Worm (Caenorhabditis elegans): ENCODE results near the gene unc-105.

Gene unc-105

DNA sequence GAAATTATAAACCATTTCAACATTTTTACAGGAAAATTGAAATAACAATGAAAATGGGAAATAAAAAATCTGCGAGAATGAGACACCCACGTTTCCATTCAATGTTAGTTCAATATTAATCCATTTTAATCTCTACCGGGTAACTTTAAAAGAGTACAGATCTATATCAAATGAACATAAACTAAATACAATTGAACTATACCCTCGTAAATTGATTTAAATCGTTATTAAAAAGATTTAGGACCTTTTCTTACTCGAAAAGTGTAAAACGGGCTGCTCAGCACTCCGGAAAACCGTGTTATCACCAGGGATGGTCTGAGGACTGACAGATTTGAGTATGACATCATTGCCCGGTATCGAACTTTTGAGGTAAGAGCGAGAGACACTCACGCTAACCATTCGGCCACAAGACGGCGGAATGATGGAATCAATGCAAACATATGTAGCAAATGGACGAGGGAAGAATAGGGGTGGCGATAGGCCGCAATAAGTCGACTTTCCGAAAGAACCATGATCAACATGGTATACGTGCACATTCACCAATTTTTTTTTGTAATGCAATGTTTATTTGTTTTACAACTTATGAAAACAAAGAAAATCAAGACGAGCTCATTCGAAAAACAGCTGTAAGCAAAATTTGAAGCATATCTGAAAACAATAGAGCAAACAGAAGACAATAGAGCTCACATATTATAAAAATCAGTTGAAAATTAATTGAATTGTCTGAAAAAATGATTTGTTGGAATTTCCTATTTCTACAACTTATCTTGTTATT lies 9.2 kb upstream of the unc-105 start, which contains the start of the genes chst-1 and C41C4.9:
Gene chst-1, minus strand, starts transcription at position 51 of the 775 bp plus-strand sequence.
Gene C41C4.9, plus strand, starts transcription at position 725 of the 775 bp plus-strand sequence.
- TF ChIP-seq unc-62 (GFP tag; optimal IDR thresholded peaks at IDR 0.05), result no peak

- TF ChIP-seq unc-62 (GFP tag; optimal IDR thresholded peaks at IDR 0.05), result no peak
Measured at ce11 chrII:8112063-8112462, 4.2 kb upstream of the unc-105 start, which contains the start of gene lron-4. Gene lron-4, minus strand, starts transcription at chrII:8112163.

DNA sequence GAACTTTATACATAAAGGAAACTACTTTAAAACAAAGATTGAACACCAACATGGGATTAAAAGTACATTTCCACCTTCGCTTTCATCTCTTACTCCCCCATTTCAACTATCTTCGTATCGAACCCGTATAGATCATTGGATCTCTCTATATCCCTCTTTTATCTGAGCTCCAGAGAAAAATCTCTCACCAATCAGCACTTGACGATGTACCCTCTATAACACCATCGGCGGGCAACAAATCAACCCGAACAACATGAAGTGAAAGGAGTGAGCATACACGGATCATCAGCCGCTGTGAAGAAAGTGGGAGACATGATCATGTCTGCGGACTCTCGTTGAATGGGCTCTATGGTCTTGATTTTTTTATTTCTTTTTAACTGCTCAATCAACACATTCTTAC lies 1.2 kb downstream of the unc-105 start:
- TF ChIP-seq unc-62 (GFP tag; optimal IDR thresholded peaks at IDR 0.05), result no peak

DNA sequence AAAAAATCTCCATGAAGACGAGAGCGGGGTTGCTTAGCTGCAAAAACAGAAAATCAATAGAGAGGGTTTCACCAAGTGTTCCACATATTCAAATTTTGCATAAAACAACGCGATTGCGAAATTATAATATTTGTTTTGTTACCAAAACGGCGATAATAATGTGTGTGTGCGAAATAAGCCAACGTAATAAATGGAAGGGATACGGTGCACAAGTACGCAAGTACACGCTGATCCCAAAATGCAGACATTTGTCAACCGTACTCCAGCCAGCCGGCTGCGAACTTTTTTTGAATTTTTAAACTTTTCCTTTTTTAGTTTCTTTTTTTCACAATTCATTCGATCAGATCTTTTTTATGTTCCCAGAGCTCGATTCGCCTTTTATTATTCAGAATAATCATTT lies 8.6 kb downstream of the unc-105 start, which contains the start of gene ire-1:
Gene ire-1, minus strand, starts transcription at position 44 of the 400 bp plus-strand sequence.
- no peak for TF ChIP-seq unc-62 (GFP tag; optimal IDR thresholded peaks at IDR 0.05)

ce11 chrII:8125439-8125838 lies 9.2 kb downstream of the unc-105 start:
- TF ChIP-seq unc-62 (GFP tag; optimal IDR thresholded peaks at IDR 0.05), result no peak

DNA sequence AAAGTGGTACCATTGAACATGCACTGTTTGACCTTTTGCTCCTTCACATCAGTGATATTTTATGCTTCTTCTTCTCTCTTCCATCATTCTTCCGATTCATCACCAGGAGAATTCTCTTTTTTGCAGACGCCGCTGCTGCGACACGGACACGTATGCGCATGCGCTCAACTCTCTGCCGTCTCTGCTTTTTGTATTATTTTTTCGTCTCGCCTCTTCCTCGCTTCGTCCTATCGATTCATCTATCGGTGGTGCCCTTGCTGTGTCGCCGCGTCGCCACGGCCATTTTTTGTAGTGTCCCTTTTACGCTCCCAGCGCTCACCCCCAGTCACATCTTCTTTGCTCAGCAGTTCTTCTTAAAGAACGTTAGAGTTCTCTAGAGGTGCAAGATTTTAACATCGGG lies 9.9 kb downstream of the unc-105 start:
- TF ChIP-seq unc-62 (GFP tag; optimal IDR thresholded peaks at IDR 0.05), result no peak

DNA sequence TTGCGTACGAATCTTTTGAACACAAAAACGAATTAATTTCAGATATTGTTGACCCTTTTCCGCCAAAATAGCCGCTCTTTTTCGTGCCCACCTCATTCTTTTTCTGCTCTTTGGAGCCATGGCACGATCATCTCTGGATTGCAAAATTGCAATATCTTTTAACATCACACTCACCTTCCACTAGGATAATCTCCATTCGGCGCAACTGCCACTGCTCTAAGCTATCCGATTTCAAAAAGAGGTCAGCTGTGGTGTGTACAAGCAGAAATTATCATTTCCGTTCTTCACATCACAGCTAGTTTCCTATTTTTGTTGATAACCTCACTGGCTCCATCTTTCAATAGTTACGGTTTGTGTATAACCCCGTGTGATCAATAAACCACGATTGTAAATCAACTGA lies 10.4 kb downstream of the unc-105 start:
- no peak for TF ChIP-seq unc-62 (GFP tag; optimal IDR thresholded peaks at IDR 0.05)

DNA sequence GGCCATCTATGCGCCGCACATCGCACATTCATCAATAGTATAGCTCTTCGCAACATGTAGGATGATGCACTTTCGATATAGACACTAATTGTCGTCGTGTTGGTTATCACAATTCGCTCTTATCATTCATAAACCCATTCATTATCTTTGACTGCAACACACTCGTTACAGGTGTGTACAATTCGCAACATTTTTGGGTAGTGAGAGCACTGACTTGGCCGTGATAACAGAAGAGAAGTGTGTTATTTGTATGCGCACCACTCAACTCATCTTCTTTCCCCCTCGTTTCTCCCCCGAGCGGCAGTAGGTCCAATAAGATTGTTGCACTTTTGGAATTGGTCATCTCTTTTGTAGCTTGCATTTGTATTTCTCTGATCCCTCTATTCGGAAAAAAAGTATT lies 11.0 kb downstream of the unc-105 start:
- no peak for TF ChIP-seq unc-62 (GFP tag; optimal IDR thresholded peaks at IDR 0.05)

ce11 chrII:8127794-8128193 lies 11.5 kb downstream of the unc-105 start:
- no peak for TF ChIP-seq unc-62 (GFP tag; optimal IDR thresholded peaks at IDR 0.05)

DNA sequence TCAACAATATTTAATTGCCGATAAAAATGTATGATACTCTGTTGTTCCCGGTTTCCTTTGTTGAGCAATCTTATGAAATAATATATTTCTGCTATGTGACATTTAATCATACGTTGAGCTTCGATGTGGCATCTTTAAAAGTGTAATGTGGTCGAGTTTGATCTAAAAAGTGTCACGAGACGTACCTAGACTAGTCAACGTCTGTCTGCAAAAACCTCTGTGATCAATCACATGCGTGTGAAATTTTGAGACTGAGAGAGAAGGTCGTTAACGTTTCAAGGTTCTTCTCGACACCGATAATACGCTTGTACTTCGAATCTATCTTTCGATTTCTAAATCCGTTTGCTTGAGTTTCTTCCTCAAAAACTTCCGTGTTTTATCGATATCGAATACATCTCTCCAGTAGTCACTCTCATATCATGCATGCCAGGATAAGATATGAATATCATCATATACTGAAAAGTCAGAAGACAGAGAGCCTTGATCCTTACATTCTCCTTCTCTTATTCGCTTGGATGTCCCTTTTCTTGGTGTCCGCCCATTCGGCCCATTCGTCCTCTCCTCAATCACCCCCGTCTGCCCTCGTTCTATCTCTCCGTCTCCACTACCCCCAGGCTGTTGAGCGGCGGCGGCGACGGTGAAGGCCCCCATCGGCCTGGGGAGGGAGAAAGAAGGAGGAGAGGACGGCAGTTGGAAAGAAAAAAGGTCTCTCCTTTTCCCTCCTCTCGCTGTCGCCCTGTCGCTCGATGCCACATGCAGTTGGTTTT lies 12.2 kb downstream of the unc-105 start:
- TF ChIP-seq unc-62 (GFP tag; optimal IDR thresholded peaks at IDR 0.05), result no peak

DNA sequence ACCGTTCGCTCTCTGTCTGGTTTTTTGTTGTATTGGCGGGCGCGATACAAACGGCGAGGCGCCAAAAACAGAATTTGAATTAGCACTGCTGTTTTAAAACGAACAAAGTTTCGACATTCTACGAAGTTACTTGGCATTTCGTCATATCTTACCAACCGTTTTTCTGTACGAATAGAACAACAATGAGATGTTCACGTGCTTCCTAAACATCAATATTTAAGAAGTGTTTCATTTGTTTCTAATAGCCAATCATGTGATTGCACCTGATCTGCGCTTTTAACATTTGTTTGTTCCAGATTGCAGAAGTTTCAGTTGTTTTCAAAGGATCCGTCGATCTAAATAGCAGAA lies 12.8 kb downstream of the unc-105 start:
- no peak for TF ChIP-seq unc-62 (GFP tag; optimal IDR thresholded peaks at IDR 0.05)

DNA sequence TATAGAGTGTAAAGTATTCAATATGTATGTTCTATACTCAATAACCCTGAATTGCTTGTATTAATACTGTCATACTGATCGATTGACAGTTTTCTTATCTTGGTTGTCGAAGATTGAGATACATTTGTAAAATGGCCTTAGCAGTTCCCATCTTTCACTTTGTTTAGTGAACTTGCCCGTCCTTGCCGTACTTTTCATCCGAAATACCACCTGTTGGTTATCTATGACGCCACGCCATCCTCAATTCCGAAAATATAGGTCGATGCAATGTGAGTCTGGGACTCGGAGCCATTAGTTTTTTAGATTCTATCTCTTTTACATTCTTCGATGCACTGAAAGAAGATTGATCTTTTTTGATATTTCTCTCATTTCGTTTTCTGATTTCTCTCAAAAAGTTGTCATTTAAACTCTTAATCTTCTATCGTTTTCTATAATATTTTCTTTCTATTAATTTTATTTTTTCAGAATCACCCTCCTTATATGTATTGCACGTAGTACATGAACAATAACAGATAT lies 13.3 kb downstream of the unc-105 start, which contains the start of gene ulp-4:
Gene ulp-4, plus strand, starts transcription at position 466 of the 516 bp plus-strand sequence.
- no peak for TF ChIP-seq unc-62 (GFP tag; optimal IDR thresholded peaks at IDR 0.05)

DNA sequence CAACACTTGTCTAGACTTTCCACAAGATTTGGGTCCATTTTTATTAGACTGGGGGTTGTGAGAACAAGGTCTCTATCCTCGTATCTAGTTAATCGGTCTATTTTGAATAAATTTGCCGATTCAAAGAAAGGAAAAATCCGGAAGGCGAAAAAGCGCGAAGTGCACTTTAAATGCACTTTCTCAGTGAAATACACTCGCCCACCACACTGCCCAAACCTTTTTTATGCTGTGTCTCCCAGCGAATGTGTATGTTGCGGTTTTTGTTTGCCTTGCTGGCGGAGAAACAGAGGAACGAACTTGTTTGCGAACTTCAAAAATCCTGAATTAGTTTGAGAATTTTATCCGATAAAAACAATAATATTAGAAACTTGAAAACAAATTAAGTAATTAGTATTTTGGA lies 14.5 kb downstream of the unc-105 start:
- TF ChIP-seq unc-62 (GFP tag; optimal IDR thresholded peaks at IDR 0.05), result no peak

DNA sequence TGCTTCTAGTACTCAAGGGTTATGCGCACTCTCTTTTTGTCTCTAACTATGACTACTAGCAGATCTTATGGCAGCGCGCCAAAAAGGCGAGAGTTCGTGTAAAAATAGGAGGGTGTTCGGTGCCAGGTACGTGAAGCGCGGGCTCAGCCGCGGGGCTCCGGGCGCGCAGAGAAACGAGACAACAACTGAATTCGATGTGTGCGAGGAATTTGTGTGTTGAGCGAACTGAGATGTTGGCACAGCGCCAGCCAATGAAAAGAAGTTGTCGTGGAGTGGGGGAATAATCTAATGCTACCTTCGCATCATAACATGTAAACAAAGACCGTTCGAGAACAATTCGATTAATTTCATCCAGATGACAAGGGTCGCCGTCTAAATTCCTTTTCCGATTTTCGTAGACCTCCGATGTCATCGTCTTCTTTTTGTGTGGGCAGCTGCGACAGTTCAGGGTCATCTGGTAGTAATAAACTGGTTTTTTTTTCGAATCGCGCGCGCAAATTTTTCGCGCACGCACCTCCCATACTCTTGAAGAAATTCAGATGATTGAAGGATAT lies 15.2 kb downstream of the unc-105 start:
- TF ChIP-seq unc-62 (GFP tag; optimal IDR thresholded peaks at IDR 0.05), result no peak

DNA sequence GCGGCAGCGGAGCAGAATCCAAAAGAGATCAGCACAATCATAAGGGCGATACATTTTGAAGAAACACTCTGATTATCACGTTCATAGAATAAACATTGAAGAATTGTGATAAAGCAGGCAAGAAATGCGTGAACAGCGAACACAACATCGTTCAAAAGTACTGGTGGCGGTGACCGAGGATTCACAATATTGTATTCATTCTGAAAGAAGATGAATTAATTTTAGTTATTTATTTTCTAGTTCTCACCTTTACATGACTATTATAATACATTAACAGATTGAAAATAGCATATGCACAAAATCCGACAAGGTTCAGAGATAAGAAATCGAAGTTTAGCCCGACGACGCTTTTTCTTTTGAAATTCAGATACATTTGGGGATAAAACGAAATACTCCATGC lies 19.7 kb downstream of the unc-105 start:
- TF ChIP-seq unc-62 (GFP tag; optimal IDR thresholded peaks at IDR 0.05), result no peak

DNA sequence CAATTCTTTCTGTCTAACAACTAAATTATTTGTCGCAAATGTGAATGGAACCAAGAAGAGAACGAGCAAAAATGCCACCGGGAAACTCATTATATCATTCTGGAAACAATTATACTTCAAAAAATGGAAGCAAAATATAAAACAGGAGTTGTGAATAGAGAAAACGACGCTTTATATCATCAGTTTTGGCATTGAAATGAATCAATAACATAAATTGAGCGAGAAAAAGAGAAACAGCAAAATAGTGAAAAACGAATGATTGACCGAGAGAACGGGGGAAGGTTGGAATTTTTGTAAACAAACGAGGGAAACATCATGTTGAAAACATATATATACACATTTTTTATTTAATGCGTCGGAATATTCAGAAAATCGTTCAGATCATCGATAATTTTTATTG lies 20.6 kb downstream of the unc-105 start, which contains the start of gene ctns-1:
Gene ctns-1, minus strand, starts transcription at position 101 of the 400 bp plus-strand sequence.
- no peak for TF ChIP-seq unc-62 (GFP tag; optimal IDR thresholded peaks at IDR 0.05)
